Worm (Caenorhabditis elegans): Measurements from ENCODE around the gene K01A12.4.

K01A12.4 gene

DNA sequence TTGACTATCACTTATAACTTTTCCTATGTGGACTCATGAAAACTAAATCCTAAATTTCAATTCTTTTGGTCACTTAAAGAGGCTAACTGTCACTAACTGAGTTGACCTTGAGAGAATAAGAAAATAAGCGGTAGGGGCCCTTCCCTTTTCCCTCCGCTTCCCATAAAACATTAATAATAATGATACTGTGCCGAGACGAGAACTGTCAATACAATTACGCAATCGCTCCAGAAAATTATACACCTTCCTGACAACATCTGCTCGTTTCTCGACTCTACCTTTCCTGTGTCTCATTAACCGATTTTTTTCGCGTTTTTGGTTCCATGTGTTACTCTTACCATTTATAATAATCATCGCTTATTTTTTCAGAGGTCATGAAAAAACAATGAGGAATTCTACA is 50.2 kb downstream of the K01A12.4 start:
- TF ChIP-seq eor-1 (tag; optimal IDR thresholded peaks at IDR 0.05) (no peak), ama-1 (optimal IDR thresholded peaks at IDR 0.05) (no peak), nhr-11 (tag; optimal IDR thresholded peaks at IDR 0.05) (no peak), tbx-2 (tag; optimal IDR thresholded peaks at IDR 0.05) (no peak), nhr-28 (tag; optimal IDR thresholded peaks at IDR 0.05) (no peak), R02D3.7 (tag; optimal IDR thresholded peaks at IDR 0.05) (no peak), sea-2 (GFP tag; optimal IDR thresholded peaks at IDR 0.05) (no peak), ztf-4 (tag; optimal IDR thresholded peaks at IDR 0.05) (no peak), nhr-77 (tag; optimal IDR thresholded peaks at IDR 0.05) (no peak), hmg-11 (tag; optimal IDR thresholded peaks at IDR 0.05) (no peak), mml-1 (tag; optimal IDR thresholded peaks at IDR 0.05) (no peak), nhr-76 (tag; optimal IDR thresholded peaks at IDR 0.05) (no peak), lsy-12 (tag; optimal IDR thresholded peaks at IDR 0.05) (no peak), unc-62 (GFP tag; optimal IDR thresholded peaks at IDR 0.05) (no peak), ceh-16 (tag; optimal IDR thresholded peaks at IDR 0.05) (no peak)
